Worm (Caenorhabditis elegans) whole organism, L4/young adult: Measurements from ENCODE around the gene fbxb-95.

Experiments used
- W03F9.2 ChIP-seq: fragments of 150-350 bp; optimal IDR thresholded peaks from 2 replicates; lab custom pipeline; 2014; ENCODE audit warnings: missing biosample characterization, missing genetic modification characterization
- dao-5 ChIP-seq: sonication (generic microtip); optimal IDR thresholded peaks from 2 replicates; lab custom pipeline; 2016; ENCODE audit warnings: missing genotype, missing genetic modification characterization, moderate library complexity, missing compliant biosample characterization
- him-1 ChIP-seq: sonication (generic microtip); optimal IDR thresholded peaks from 2 replicates; lab custom pipeline; 2016; ENCODE audit warnings: missing genotype, missing genetic modification reagents, missing genetic modification characterization, missing compliant biosample characterization

DNA sequence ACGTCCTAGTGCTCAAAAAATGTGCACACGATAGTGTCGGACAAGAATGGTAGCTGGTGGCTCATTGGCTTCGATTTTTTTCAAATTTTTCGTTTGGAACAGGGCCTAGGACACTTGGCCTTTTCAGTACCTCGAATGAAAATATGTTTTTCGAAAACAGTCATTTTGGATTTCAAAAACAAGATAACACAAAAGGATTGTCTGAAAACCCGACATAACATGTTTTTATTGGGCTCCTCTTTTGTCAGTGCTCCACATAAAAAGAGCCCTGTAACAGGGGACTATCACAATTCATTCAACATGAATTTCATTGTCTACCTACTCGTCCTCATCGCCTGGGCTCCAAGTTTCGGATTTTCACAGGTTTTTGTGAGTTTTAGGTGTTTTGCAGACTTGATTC lies 10.1 kb downstream of the fbxb-95 start, which contains the start of gene C16C4.17:
- TF ChIP-seq W03F9.2 (tag; lab: Kevin White, UChicago) (no peak), him-1 (tag; lab: Kevin White, UChicago) (no peak), dao-5 (no peak)
